ENCODE assay signal across 3 fruit fly cellular contexts in the genomic region with DNA sequence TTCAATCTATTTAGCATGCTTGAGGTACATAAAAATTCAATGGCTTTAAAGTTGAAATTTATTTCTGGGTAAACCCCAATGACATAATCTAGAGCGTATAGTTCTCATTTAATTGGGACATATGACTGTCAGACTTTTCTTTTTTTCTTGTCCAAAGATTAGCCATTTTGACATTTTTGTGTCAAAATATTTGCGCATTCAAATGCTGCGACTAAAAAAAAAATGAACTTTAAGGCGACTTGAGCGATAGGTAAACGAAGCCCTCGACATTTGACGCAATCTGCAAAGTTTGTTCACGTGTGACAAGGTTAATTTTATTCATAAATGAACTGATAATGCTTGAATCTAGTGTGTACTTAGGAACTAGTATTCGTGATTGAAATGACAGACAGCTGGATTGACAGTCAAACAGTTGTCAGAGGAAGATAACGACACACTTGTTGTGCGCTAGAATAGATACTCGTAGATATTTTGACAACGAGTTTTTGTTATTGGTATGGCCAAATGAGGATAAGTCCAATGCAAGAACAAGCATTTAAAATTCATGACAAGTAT.
TF ChIP-seq lines count a peak whose summit lies in the region.

No protein-coding gene starts in this region.

- TF ChIP-seq CTCF in whole organism, embryonic (GFP tag; optimal IDR thresholded peaks at IDR 0.05; lab: Kevin White, UChicago): no peak

TF ChIP-seq in whole organism, adult, 20 proteins besides CTCF, POLR2A, EP300 and RAD21:
- TF ChIP-seq Hr96 (GFP tag; optimal IDR thresholded peaks at IDR 0.05; lab: Kevin White, UChicago) (no peak), kay (GFP tag; lab: Kevin White, UChicago; ENCODE audit: borderline replicate concordance) (peak; percentile 79)

TF ChIP-seq in whole organism, embryonic, 481 proteins besides CTCF, POLR2A, EP300 and RAD21:
- peak; percentile 2 for TF ChIP-seq Fer1 (GFP tag; optimal IDR thresholded peaks at IDR 0.05; lab: Kevin White, UChicago)
- TF ChIP-seq CG17328 (GFP tag; IDR thresholded peaks at IDR 0.05; lab: Robert Waterston, UW): no peak
- TF ChIP-seq CG30431 (GFP tag; optimal IDR thresholded peaks at IDR 0.05; lab: Kevin White, UChicago): no peak
- no peak for TF ChIP-seq CG1792 (GFP tag; optimal IDR thresholded peaks at IDR 0.05; lab: Kevin White, UChicago)
- no peak for TF ChIP-seq CG2889 (GFP tag; IDR thresholded peaks at IDR 0.05; lab: Robert Waterston, UW)
- TF ChIP-seq da (GFP tag; optimal IDR thresholded peaks at IDR 0.05; lab: Kevin White, UChicago): no peak
- no peak for TF ChIP-seq ems (GFP tag; optimal IDR thresholded peaks at IDR 0.05; lab: Kevin White, UChicago)
- no peak for TF ChIP-seq ranshi (GFP tag; IDR thresholded peaks at IDR 0.05; lab: Robert Waterston, UW)
- peak; percentile 52 for TF ChIP-seq Med (GFP tag; lab: Kevin White, UChicago)
- peak; percentile 24 for TF ChIP-seq mirr (GFP tag; optimal IDR thresholded peaks at IDR 0.05; lab: Kevin White, UChicago)
- TF ChIP-seq lab (GFP tag; optimal IDR thresholded peaks at IDR 0.05; lab: Kevin White, UChicago): peak; percentile 17
- TF ChIP-seq tup (GFP tag; optimal IDR thresholded peaks at IDR 0.05; lab: Kevin White, UChicago): no peak
- TF ChIP-seq CG8290 (GFP tag; optimal IDR thresholded peaks at IDR 0.05; lab: Kevin White, UChicago): no peak
- TF ChIP-seq CG8290 (tag; optimal IDR thresholded peaks at IDR 0.05; lab: Kevin White, UChicago): peak in 1 of 2 experiments; percentile 23
- TF ChIP-seq CG17186 (GFP tag; optimal IDR thresholded peaks at IDR 0.05; lab: Kevin White, UChicago): no peak
- TF ChIP-seq Hr51 (GFP tag; optimal IDR thresholded peaks at IDR 0.05; lab: Kevin White, UChicago): no peak
- TF ChIP-seq Pdp1 (GFP tag; optimal IDR thresholded peaks at IDR 0.05; lab: Kevin White, UChicago): peak in 1 of 2 experiments; percentile 44
- TF ChIP-seq dimm (GFP tag; IDR thresholded peaks at IDR 0.05; lab: Robert Waterston, UW): no peak
- TF ChIP-seq ttk (GFP tag; IDR thresholded peaks at IDR 0.05; lab: Robert Waterston, UW): no peak
- TF ChIP-seq Hmr (GFP tag; optimal IDR thresholded peaks at IDR 0.05; lab: Kevin White, UChicago): peak; percentile 26
- peak; percentile 2 for TF ChIP-seq sens (GFP tag; lab: Kevin White, UChicago)
- TF ChIP-seq CkIIα-i1 (GFP tag; IDR thresholded peaks at IDR 0.05; lab: Robert Waterston, UW): no peak
- no peak for TF ChIP-seq Jarid2 (GFP tag; optimal IDR thresholded peaks at IDR 0.05; lab: Kevin White, UChicago)
- TF ChIP-seq eve (GFP tag; optimal IDR thresholded peaks at IDR 0.05; lab: Kevin White, UChicago): peak in 1 of 2 experiments; percentile 51
- TF ChIP-seq Ets65A (GFP tag; lab: Kevin White, UChicago): peak; percentile 0
- TF ChIP-seq dpn (GFP tag; optimal IDR thresholded peaks at IDR 0.05; lab: Kevin White, UChicago): no peak
- TF ChIP-seq caup (GFP tag; optimal IDR thresholded peaks at IDR 0.05; lab: Kevin White, UChicago; ENCODE audit: severe bottlenecking): peak; percentile 49
- peak; percentile 34 for TF ChIP-seq cwo (GFP tag; optimal IDR thresholded peaks at IDR 0.05; lab: Kevin White, UChicago)
- no peak for TF ChIP-seq CG3065 (GFP tag; optimal IDR thresholded peaks at IDR 0.05; lab: Kevin White, UChicago)
- no peak for TF ChIP-seq fd64A (GFP tag; optimal IDR thresholded peaks at IDR 0.05; lab: Kevin White, UChicago)
- no peak for TF ChIP-seq CG8765 (GFP tag; IDR thresholded peaks at IDR 0.05; lab: Robert Waterston, UW)
- no peak for TF ChIP-seq CG6765 (GFP tag; optimal IDR thresholded peaks at IDR 0.05; lab: Kevin White, UChicago)

TF ChIP-seq in whole organism, prepupa, 60 proteins besides CTCF, POLR2A, EP300 and RAD21:
- TF ChIP-seq CG8319 (GFP tag; optimal IDR thresholded peaks at IDR 0.05; lab: Kevin White, UChicago): no peak
- TF ChIP-seq fkh (GFP tag; optimal IDR thresholded peaks at IDR 0.05; lab: Kevin White, UChicago): peak; percentile 85
